Worm (Caenorhabditis elegans) whole organism, young adult: ENCODE measurements around the gene sgnh-1.

Experiments
- B0019.2 ChIP-seq: fragments of 200-800 bp; sonication (Bioruptor generic); conservative IDR thresholded peaks from 2 replicates; pipeline ENCODE4 v1.3.6; 2022; ENCODE audit warnings: missing genetic modification reagents, missing genetic modification characterization, missing compliant biosample characterization
- B0336.3 ChIP-seq: fragments of 200-800 bp; sonication (Bioruptor generic); IDR thresholded peaks from 2 replicates; pipeline ENCODE4 v1.3.6; 2022; ENCODE audit warnings: missing genetic modification characterization, missing compliant biosample characterization
- D2030.7 ChIP-seq: fragments of 200-800 bp; sonication (Bioruptor generic); IDR thresholded peaks from 2 replicates; pipeline ENCODE4 v1.3.6; 2022; ENCODE audit warnings: missing genetic modification reagents, missing genetic modification characterization, missing compliant biosample characterization
- F22D6.2 ChIP-seq: sonication (generic microtip); optimal IDR thresholded peaks from 2 replicates; lab custom pipeline; 2016; ENCODE audit warnings: mild to moderate bottlenecking, missing genetic modification characterization, missing compliant biosample characterization
- F23B12.7 ChIP-seq: sonication (generic microtip); optimal IDR thresholded peaks from 2 replicates; lab custom pipeline; 2017; ENCODE audit warnings: missing genetic modification characterization, mild to moderate bottlenecking, missing compliant biosample characterization, antibody characterized with exemption, moderate library complexity; ENCODE audit not compliant: insufficient read depth
- F49E8.2 ChIP-seq: sonication (generic microtip); optimal IDR thresholded peaks from 3 replicates; lab custom pipeline; 2017; ENCODE audit warnings: missing genetic modification characterization, mild to moderate bottlenecking, missing compliant biosample characterization, antibody characterized with exemption, moderate library complexity; ENCODE audit not compliant: insufficient read depth
- F52B5.7 ChIP-seq: sonication (generic microtip); optimal IDR thresholded peaks from 2 replicates; lab custom pipeline; 2016; ENCODE audit warnings: mild to moderate bottlenecking, missing genetic modification characterization, missing compliant biosample characterization
- F57A8.1 ChIP-seq: fragments of 200-800 bp; sonication (Bioruptor generic); optimal IDR thresholded peaks from 2 replicates; lab custom pipeline; 2018; ENCODE audit warnings: mild to moderate bottlenecking, missing genetic modification characterization, moderate library complexity, missing compliant biosample characterization
- Y79H2A.3 ChIP-seq: fragments of 200-800 bp; sonication (Bioruptor generic); conservative IDR thresholded peaks from 2 replicates; pipeline ENCODE4 v1.3.6; 2022; ENCODE audit warnings: missing genetic modification reagents, missing genetic modification characterization, missing compliant biosample characterization
- Y95B8A.8 ChIP-seq: fragments of 200-800 bp; sonication (Bioruptor generic); IDR thresholded peaks from 2 replicates; pipeline ENCODE4 v1.3.6; 2022; ENCODE audit warnings: missing genetic modification reagents, missing genetic modification characterization, missing compliant biosample characterization
- atf-7 ChIP-seq: sonication (generic microtip); optimal IDR thresholded peaks from 2 replicates; lab custom pipeline; 2017; ENCODE audit warnings: mild to moderate bottlenecking, missing genetic modification characterization, missing compliant biosample characterization
- athp-1 ChIP-seq: sonication (generic microtip); optimal IDR thresholded peaks from 2 replicates; lab custom pipeline; 2017; ENCODE audit warnings: mild to moderate bottlenecking, missing genetic modification characterization, missing compliant biosample characterization
- attf-3 ChIP-seq: fragments of 200-800 bp; sonication (Bioruptor generic); conservative IDR thresholded peaks from 2 replicates; pipeline ENCODE4 v1.3.6; 2022; ENCODE audit warnings: missing genetic modification reagents, missing genetic modification characterization, missing compliant biosample characterization
- attf-5 ChIP-seq: fragments of 200-800 bp; sonication (Bioruptor generic); optimal IDR thresholded peaks from 2 replicates; lab custom pipeline; 2018; ENCODE audit warnings: mild to moderate bottlenecking, missing genetic modification characterization, missing compliant biosample characterization
- attf-6 ChIP-seq: fragments of 200-800 bp; sonication (Bioruptor generic); IDR thresholded peaks from 2 replicates; pipeline ENCODE4 v1.3.6; 2022; ENCODE audit warnings: missing genetic modification reagents, missing genetic modification characterization, missing compliant biosample characterization
- chd-7 ChIP-seq: sonication (generic microtip); optimal IDR thresholded peaks from 2 replicates; lab custom pipeline; 2016; ENCODE audit warnings: mild to moderate bottlenecking, missing genetic modification characterization, moderate library complexity, missing compliant biosample characterization
- dpff-1 ChIP-seq: sonication (generic microtip); optimal IDR thresholded peaks from 2 replicates; lab custom pipeline; 2017; ENCODE audit warnings: mild to moderate bottlenecking, missing genetic modification characterization, missing compliant biosample characterization
- dpl-1 ChIP-seq: fragments of 150-350 bp; optimal IDR thresholded peaks from 2 replicates; lab custom pipeline; 2014; ENCODE audit warnings: missing biosample characterization, missing genetic modification reagents, missing genetic modification characterization
- egl-44 ChIP-seq: fragments of 200-800 bp; sonication (Bioruptor generic); IDR thresholded peaks from 2 replicates; pipeline ENCODE4 v1.3.6; 2022; ENCODE audit warnings: missing genetic modification reagents, missing genetic modification characterization, missing compliant biosample characterization
- egrh-3 ChIP-seq: fragments of 200-800 bp; sonication (Bioruptor generic); IDR thresholded peaks from 2 replicates; pipeline ENCODE4 v1.3.6; 2022; ENCODE audit warnings: missing genetic modification reagents, missing genetic modification characterization, missing compliant biosample characterization
- hlh-12 ChIP-seq: sonication (generic microtip); optimal IDR thresholded peaks from 2 replicates; lab custom pipeline; 2016; ENCODE audit warnings: missing genetic modification characterization, missing compliant biosample characterization
- hsf-1 ChIP-seq: fragments of 200-800 bp; sonication (Bioruptor generic); IDR thresholded peaks from 2 replicates; pipeline ENCODE4 v1.3.6; 2022; ENCODE audit warnings: missing genetic modification reagents, missing genetic modification characterization, missing compliant biosample characterization
- lag-1 ChIP-seq: fragments of 200-800 bp; sonication (Bioruptor generic); IDR thresholded peaks from 2 replicates; pipeline ENCODE4 v1.3.6; 2022; ENCODE audit warnings: missing genetic modification reagents, missing genetic modification characterization, missing compliant biosample characterization
- lin-35 ChIP-seq, 3 experiments: fragments of 150-350 bp in 2 of 3; sonication (generic microtip) in 1 of 3; optimal IDR thresholded peaks; 2 replicates each; lab custom pipeline; 2014 to 2018; ENCODE audit warnings: missing biosample characterization in 3 of 3, missing genetic modification characterization in 3 of 3, missing genetic modification reagents in 3 of 3
- madf-10 ChIP-seq: sonication (generic microtip); optimal IDR thresholded peaks from 2 replicates; lab custom pipeline; 2016; ENCODE audit warnings: mild to moderate bottlenecking, missing genetic modification characterization, missing compliant biosample characterization
- mes-4 ChIP-seq: sonication (generic microtip); optimal IDR thresholded peaks from 2 replicates; lab custom pipeline; 2016; ENCODE audit warnings: missing genotype, missing genetic modification characterization, missing compliant biosample characterization
- nhr-179 ChIP-seq: sonication (generic microtip); optimal IDR thresholded peaks from 2 replicates; lab custom pipeline; 2016; ENCODE audit warnings: mild to moderate bottlenecking, missing genetic modification characterization, missing compliant biosample characterization
- rpc-1 ChIP-seq, 2 experiments: fragments of 150-350 bp in 1 of 2; sonication (generic microtip) in 1 of 2; optimal IDR thresholded peaks; 2 replicates each; lab custom pipeline; 2014 to 2018; ENCODE audit warnings: missing biosample characterization in 1 of 2, missing genetic modification characterization in 1 of 2, missing genetic modification reagents in 1 of 2, missing genotype in 1 of 2
- snpc-1.1 ChIP-seq: sonication (generic microtip); optimal IDR thresholded peaks from 2 replicates; lab custom pipeline; 2017; ENCODE audit warnings: missing genetic modification characterization, mild to moderate bottlenecking, missing compliant biosample characterization, antibody characterized with exemption, moderate library complexity, missing genotype, missing genetic modification reagents; ENCODE audit not compliant: insufficient read depth
- unc-130 ChIP-seq: sonication (generic microtip); optimal IDR thresholded peaks from 2 replicates; lab custom pipeline; 2016; ENCODE audit warnings: missing genetic modification reagents, missing genetic modification characterization, missing compliant biosample characterization
- ztf-22 ChIP-seq: fragments of 200-800 bp; sonication (Bioruptor generic); optimal IDR thresholded peaks from 2 replicates; lab custom pipeline; 2018; ENCODE audit warnings: mild to moderate bottlenecking, missing genetic modification characterization, moderate library complexity, missing compliant biosample characterization
- ztf-6 ChIP-seq: fragments of 200-800 bp; sonication (Bioruptor generic); IDR thresholded peaks from 2 replicates; pipeline ENCODE4 v1.3.6; 2022; ENCODE audit warnings: missing genetic modification reagents, missing genetic modification characterization, missing compliant biosample characterization

Gene sgnh-1

ce11 chrIV:4887258-4887657, 2.5 kb upstream of the sgnh-1 start, which contains the start of gene T08B6.1:
Gene T08B6.1, minus strand, starts transcription at chrIV:4887358.
- TF ChIP-seq madf-10 (tag; lab: Kevin White, UChicago) (no peak), hlh-12 (tag; lab: Kevin White, UChicago) (no peak), unc-130 (no peak), rpc-1 (optimal IDR thresholded peaks at IDR 0.05; lab: Kevin White, UChicago) (no peak), rpc-1 (tag; optimal IDR thresholded peaks at IDR 0.05; lab: Kevin White, UChicago) (no peak), lin-35 (GFP tag; optimal IDR thresholded peaks at IDR 0.05; lab: Kevin White, UChicago) (no peak), Y79H2A.3 (no peak), D2030.7 (no peak), ztf-6 (no peak), F57A8.1 (GFP tag; lab: Kevin White, UChicago) (no peak), Y95B8A.8 (GFP tag; lab: Robert Waterston, UW) (no peak), egl-44 (GFP tag; lab: Robert Waterston, UW) (no peak), lag-1 (GFP tag; lab: Robert Waterston, UW) (no peak), dpl-1 (GFP tag; lab: Kevin White, UChicago) (no peak), F23B12.7 (no peak), atf-7 (no peak), B0336.3 (GFP tag; lab: Robert Waterston, UW) (no peak), B0019.2 (GFP tag; lab: Robert Waterston, UW) (no peak), mes-4 (no peak), F49E8.2 (no peak), dpff-1 (no peak)

- TF ChIP-seq attf-5 (GFP tag; lab: Kevin White, UChicago) (no peak), attf-3 (no peak), chd-7 (tag; lab: Kevin White, UChicago) (no peak)
Measured at ce11 chrIV:4890543-4890942, 830 bp downstream of the sgnh-1 start, which contains the start of gene T08B6.9. Gene T08B6.9, plus strand, starts transcription at chrIV:4890843.

- peak; percentile 95 for TF ChIP-seq hsf-1 (GFP tag; lab: Robert Waterston, UW)
Measured at ce11 chrIV:4897707-4898106, 8.0 kb downstream of the sgnh-1 start.

- TF ChIP-seq hsf-1 (GFP tag; lab: Robert Waterston, UW), result peak; percentile 92
Measured at ce11 chrIV:4898157-4898556, 8.4 kb downstream of the sgnh-1 start.

- TF ChIP-seq athp-1 (no peak), snpc-1.1 (no peak), F52B5.7 (tag; lab: Kevin White, UChicago) (no peak), ztf-22 (GFP tag; lab: Kevin White, UChicago) (no peak), B0336.3 (GFP tag; lab: Robert Waterston, UW) (no peak), B0019.2 (GFP tag; lab: Robert Waterston, UW) (no peak), F22D6.2 (tag; lab: Kevin White, UChicago) (no peak), attf-6 (no peak)
Measured at ce11 chrIV:4903961-4904360, 14.2 kb downstream of the sgnh-1 start, which contains the start of gene str-161. Gene str-161, minus strand, starts transcription at chrIV:4904061.

ce11 chrIV:4905645-4906135, 16.0 kb downstream of the sgnh-1 start, which contains the start of gene T08B6.4:
Gene T08B6.4, plus strand, starts transcription at chrIV:4905695.
- no peak for TF ChIP-seq egrh-3 (GFP tag; lab: Robert Waterston, UW)
- TF ChIP-seq F49E8.2, result no peak
- TF ChIP-seq nhr-179 (tag; lab: Kevin White, UChicago), result no peak
- no peak for TF ChIP-seq lag-1 (GFP tag; lab: Robert Waterston, UW)
- no peak for TF ChIP-seq ztf-22 (GFP tag; lab: Kevin White, UChicago)
